Worm (Caenorhabditis elegans) whole organism, L4 larva: ENCODE data around the gene F16G10.2.

Experiments used
- aha-1 ChIP-seq: fragments of 150-350 bp; peaks from one replicate; lab custom pipeline; 2014; ENCODE audit warnings: missing biosample characterization, missing genetic modification characterization
- jun-1 ChIP-seq: fragments of 150-350 bp; optimal IDR thresholded peaks from 2 replicates; lab custom pipeline; 2014; ENCODE audit warnings: missing biosample characterization, missing genetic modification reagents, missing genetic modification characterization
- lir-3 ChIP-seq: sonication (generic microtip); optimal IDR thresholded peaks from 2 replicates; lab custom pipeline; 2016; ENCODE audit warnings: mild to moderate bottlenecking, missing genetic modification characterization, missing compliant biosample characterization
- mep-1 ChIP-seq: fragments of 150-350 bp; sonication (generic microtip); optimal IDR thresholded peaks from 3 replicates; lab custom pipeline; 2014; ENCODE audit warnings: missing biosample characterization, missing genetic modification characterization
- ztf-11 ChIP-seq: fragments of 150-350 bp; optimal IDR thresholded peaks from 2 replicates; lab custom pipeline; 2014; ENCODE audit warnings: missing biosample characterization, missing genetic modification characterization

DNA sequence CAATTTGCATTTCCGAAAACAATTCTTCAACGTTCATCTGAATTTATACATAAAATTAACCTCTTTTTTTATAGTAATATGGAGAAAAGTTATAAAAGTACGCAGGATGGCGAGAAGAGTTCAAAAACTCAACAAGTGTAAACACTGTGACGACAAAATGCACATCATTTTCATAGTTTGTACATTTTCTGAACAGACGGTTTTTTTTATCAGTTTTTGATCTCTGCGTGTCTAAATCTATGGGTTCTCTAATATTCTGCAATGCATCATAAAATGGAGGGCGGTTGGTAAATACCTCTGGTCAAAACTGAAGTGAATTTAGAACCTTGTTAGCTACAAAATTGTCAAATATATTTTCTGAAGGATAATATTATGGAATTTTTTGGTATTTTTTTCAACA is 40.4 kb downstream of the F16G10.2 start, which contains the start of gene fbxa-4:
- no peak for TF ChIP-seq ztf-11
- TF ChIP-seq lir-3 (tag; lab: Kevin White, UChicago), result no peak
- no peak for TF ChIP-seq aha-1 (tag; lab: Kevin White, UChicago)
- TF ChIP-seq jun-1 (tag; lab: Kevin White, UChicago), result no peak
- no peak for TF ChIP-seq mep-1 (tag; lab: Kevin White, UChicago)
